Worm (Caenorhabditis elegans): Measurements from ENCODE around the gene C09B9.2.

Gene C09B9.2

DNA sequence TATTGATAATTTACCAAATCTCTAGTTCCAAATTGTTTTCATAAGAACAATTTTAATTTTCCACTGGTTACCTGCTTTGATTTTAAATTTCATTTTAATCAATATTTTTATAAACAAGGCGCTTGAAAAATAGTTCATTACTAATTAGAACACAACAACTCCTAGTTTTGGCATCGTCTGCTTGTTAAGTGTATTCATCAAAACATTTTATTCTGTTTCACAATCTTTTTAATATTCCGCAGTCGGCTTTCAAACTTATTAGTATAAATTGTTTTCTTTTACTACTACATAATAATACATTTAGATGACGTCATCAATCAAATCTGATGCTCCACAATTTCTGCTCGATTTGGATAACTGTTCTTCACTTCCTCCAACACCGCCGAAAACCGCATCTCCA is 26.6 kb upstream of the C09B9.2 start, which contains the start of gene pes-1:
Gene pes-1 (plus strand): TSS at position 301 of the 400 bp plus-strand sequence.
- TF ChIP-seq tra-1 (GFP tag; IDR thresholded peaks at IDR 0.05): no peak
- no peak for TF ChIP-seq snpc-1.2 (GFP tag; IDR thresholded peaks at IDR 0.05)
- no peak for TF ChIP-seq nhr-42 (GFP tag; IDR thresholded peaks at IDR 0.05)
- TF ChIP-seq egl-27 (tag; optimal IDR thresholded peaks at IDR 0.05): no peak
- TF ChIP-seq zip-2 (tag; optimal IDR thresholded peaks at IDR 0.05): no peak
- no peak for TF ChIP-seq aha-1 (tag)
- TF ChIP-seq Y48G9A.11 (GFP tag; IDR thresholded peaks at IDR 0.05): no peak
- TF ChIP-seq spr-3 (GFP tag; optimal IDR thresholded peaks at IDR 0.05): no peak

DNA sequence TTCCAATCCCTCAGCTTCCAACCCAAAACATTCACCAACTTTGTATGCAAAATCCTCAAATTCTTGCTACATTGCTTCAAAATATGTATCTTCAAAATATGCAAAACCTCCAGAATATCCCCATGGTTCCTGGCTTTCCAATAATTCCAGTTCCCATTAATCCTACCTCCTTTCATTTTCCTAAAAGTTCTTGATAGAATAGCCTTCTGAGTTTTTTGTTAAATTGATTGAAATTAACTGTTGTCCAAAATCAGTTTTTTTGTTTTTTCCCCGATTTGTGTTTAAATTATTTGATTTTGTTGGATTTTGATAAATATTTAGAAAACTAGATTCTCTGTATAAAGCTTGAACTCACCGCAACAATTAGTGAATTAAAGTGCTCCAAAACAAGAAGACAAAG is 23.9 kb upstream of the C09B9.2 start:
- TF ChIP-seq spr-3 (GFP tag; optimal IDR thresholded peaks at IDR 0.05) (no peak), pqm-1 (tag; optimal IDR thresholded peaks at IDR 0.05) (no peak), tag-97 (GFP tag; IDR thresholded peaks at IDR 0.05) (no peak), unc-62 (GFP tag; optimal IDR thresholded peaks at IDR 0.05 in 1 of 2) (peak in 1 of 2 experiments; percentile 90), unc-62 (tag; optimal IDR thresholded peaks at IDR 0.05) (no peak), madf-9 (GFP tag; conservative IDR thresholded peaks at IDR 0.05) (no peak), ceh-28 (tag; optimal IDR thresholded peaks at IDR 0.05) (no peak)

DNA sequence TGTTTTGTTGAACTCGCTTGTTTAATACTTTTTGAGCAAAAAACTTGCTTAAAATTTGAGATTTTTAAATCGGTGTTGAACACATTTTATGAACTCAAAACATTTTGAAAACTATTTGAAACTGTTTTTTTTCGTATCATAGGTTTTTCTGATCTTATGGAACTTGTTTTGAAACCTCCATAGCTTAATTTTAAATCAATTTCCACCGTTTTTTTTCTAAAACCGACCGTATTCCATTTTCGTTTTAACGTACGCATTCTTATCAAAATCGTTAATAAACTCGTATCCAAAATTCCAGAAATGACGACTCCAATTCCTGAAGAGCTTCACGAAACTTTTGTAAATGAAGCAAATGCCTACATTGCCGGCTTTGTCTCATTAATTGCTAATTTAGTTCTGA is 20.7 kb upstream of the C09B9.2 start, which contains the start of gene srm-2:
Gene srm-2 (plus strand): TSS at position 301 of the 400 bp plus-strand sequence.
- TF ChIP-seq F44E2.7 (GFP tag; IDR thresholded peaks at IDR 0.05): no peak
- no peak for TF ChIP-seq ceh-82 (tag; optimal IDR thresholded peaks at IDR 0.05)
- no peak for TF ChIP-seq dmd-8 (GFP tag; IDR thresholded peaks at IDR 0.05)
- no peak for TF ChIP-seq lin-13 (GFP tag; optimal IDR thresholded peaks at IDR 0.05)
- no peak for TF ChIP-seq unc-62 (GFP tag; optimal IDR thresholded peaks at IDR 0.05 in 1 of 2)
- TF ChIP-seq unc-62 (tag; optimal IDR thresholded peaks at IDR 0.05): no peak
- no peak for TF ChIP-seq gei-8 (GFP tag; optimal IDR thresholded peaks at IDR 0.05)
- TF ChIP-seq egl-27 (tag; optimal IDR thresholded peaks at IDR 0.05): no peak
- no peak for TF ChIP-seq ama-1 (optimal IDR thresholded peaks at IDR 0.05)
- no peak for TF ChIP-seq attf-4 (tag; optimal IDR thresholded peaks at IDR 0.05)
- TF ChIP-seq nhr-10 (tag; optimal IDR thresholded peaks at IDR 0.05): no peak
- no peak for TF ChIP-seq lir-3 (tag; optimal IDR thresholded peaks at IDR 0.05)
- no peak for TF ChIP-seq ctbp-1 (GFP tag; IDR thresholded peaks at IDR 0.05)
- no peak for TF ChIP-seq egl-43 (GFP tag; IDR thresholded peaks at IDR 0.05)
- no peak for TF ChIP-seq saeg-2 (GFP tag; IDR thresholded peaks at IDR 0.05)
- TF ChIP-seq Y105C5A.15 (GFP tag; IDR thresholded peaks at IDR 0.05): no peak
- TF ChIP-seq php-3 (GFP tag; IDR thresholded peaks at IDR 0.05): no peak
- no peak for TF ChIP-seq lin-29 (GFP tag; IDR thresholded peaks at IDR 0.05)
- TF ChIP-seq spr-3 (GFP tag; optimal IDR thresholded peaks at IDR 0.05): no peak
- TF ChIP-seq arid-1 (GFP tag; conservative IDR thresholded peaks at IDR 0.05): no peak

DNA sequence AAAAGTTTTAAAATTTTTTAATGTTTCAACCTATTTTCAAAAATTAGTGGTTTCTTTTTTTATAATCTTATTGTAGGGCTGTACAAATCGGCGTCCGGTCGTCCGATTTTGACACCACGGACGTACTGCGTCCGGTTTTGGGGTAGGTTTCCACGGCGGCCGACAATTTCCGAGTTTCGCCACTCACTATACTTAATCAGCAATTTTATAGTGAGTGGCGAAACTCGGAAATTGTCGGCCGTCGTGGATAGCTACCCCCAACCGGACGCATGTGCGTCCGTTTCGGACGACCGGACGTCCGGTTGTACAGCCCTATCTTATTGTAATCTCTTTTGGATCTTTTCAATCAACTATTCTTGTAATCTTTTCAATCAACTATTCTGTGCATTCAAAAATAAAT is 18.1 kb upstream of the C09B9.2 start:
- peak; percentile 74 for TF ChIP-seq snpc-1.2 (GFP tag; IDR thresholded peaks at IDR 0.05)

DNA sequence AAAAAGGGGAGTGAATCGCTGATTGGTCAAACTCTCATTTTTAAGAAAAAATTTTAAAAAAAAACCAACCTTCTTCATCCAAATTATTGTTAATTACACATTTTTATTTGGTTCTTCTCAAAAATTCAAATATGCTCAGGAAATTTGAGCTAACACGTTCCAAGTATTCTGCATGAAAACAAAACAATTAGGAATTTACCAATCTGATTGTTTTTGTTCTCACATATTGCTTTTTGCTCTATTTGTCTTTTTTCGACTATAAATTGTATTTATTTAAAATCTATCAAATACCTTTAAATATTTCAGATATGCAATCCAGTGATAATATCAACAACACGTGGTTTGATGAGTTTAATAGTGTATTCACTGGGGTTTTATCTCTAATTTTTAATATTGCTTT is 16.9 kb upstream of the C09B9.2 start, which contains the start of gene srm-1:
Gene srm-1 (plus strand): TSS at position 301 of the 400 bp plus-strand sequence.
- TF ChIP-seq dpl-1 (GFP tag; optimal IDR thresholded peaks at IDR 0.05) (no peak), dmd-9 (GFP tag; IDR thresholded peaks at IDR 0.05) (no peak), spr-1 (tag; optimal IDR thresholded peaks at IDR 0.05) (no peak), nhr-48 (tag; optimal IDR thresholded peaks at IDR 0.05) (no peak), egl-43 (GFP tag; IDR thresholded peaks at IDR 0.05) (no peak), nhr-102 (tag; optimal IDR thresholded peaks at IDR 0.05) (no peak), nhr-41 (GFP tag; IDR thresholded peaks at IDR 0.05) (no peak), aha-1 (tag) (no peak), fkh-10 (GFP tag; optimal IDR thresholded peaks at IDR 0.05) (no peak), unc-130 (GFP tag; optimal IDR thresholded peaks at IDR 0.05) (no peak), zfp-2 (tag; optimal IDR thresholded peaks at IDR 0.05) (no peak), sdz-12 (GFP tag; optimal IDR thresholded peaks at IDR 0.05) (no peak)
